Fruit fly (Drosophila melanogaster) whole organism, wandering third instar larva: ENCODE results near the gene Sec71.

Experiments used
- CrebA ChIP-seq: fragments of 200-800 bp; sonication (Bioruptor generic); optimal IDR thresholded peaks from 2 replicates; lab custom pipeline; 2016; ENCODE audit warnings: missing biosample characterization, mild to moderate bottlenecking, missing genetic modification characterization, borderline replicate concordance
- HLH106 ChIP-seq: fragments of 200-800 bp; optimal IDR thresholded peaks from 3 replicates; lab custom pipeline; 2019; ENCODE audit warnings: missing biosample characterization, mild to moderate bottlenecking, missing genetic modification characterization, moderate library complexity
- Sp1 ChIP-seq: fragments of 200-800 bp; sonication (Bioruptor generic); optimal IDR thresholded peaks from 3 replicates; lab custom pipeline; 2019; ENCODE audit warnings: missing biosample characterization, mild to moderate bottlenecking, missing genetic modification characterization, moderate library complexity
- dmrt93B ChIP-seq: fragments of 200-800 bp; sonication (Bioruptor generic); optimal IDR thresholded peaks from 2 replicates; lab custom pipeline; 2018; ENCODE audit warnings: missing biosample characterization, mild to moderate bottlenecking, missing genetic modification characterization
- foxo ChIP-seq, 2 experiments: fragments of 200-800 bp; sonication (Bioruptor generic); optimal IDR thresholded peaks; 2 replicates in 1 of 2; 3 replicates in 1 of 2; lab custom pipeline; 2016 to 2017; ENCODE audit warnings: missing biosample characterization in 2 of 2, missing genetic modification characterization in 2 of 2
- lola ChIP-seq: fragments of >200 bp; optimal IDR thresholded peaks from 2 replicates; lab custom pipeline; 2017; ENCODE audit warnings: missing biosample characterization, missing genetic modification characterization

DNA sequence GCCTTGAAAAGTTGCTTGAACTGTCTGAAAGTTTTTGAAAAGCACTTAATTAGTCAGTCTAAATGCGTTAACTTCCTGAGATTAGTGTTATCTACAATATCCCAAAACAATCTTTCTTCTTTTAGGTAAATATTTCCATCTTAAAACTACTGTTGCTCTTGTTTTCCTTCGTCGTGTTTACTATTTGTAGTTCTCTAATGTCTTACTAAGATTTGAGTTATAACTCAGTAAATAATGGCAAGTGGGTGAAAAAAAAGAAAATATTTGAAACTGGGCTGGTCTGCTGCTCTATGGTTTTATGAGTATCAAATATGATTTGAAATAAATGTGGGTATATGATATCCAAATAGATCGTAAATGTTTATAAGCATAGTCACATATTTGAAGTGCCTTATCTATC lies 7.8 kb downstream of the Sec71 start:
- TF ChIP-seq Sp1 (GFP tag; lab: Kevin White, UChicago) (no peak), foxo (GFP tag; optimal IDR thresholded peaks at IDR 0.05; lab: Kevin White, UChicago) (no peak), CrebA (GFP tag; lab: Kevin White, UChicago) (no peak), lola (GFP tag; lab: Kevin White, UChicago) (no peak), dmrt93B (GFP tag; lab: Kevin White, UChicago) (no peak), HLH106 (tag; lab: Kevin White, UChicago) (no peak)
